Fruit fly (Drosophila melanogaster) whole organism, embryonic: Measurements from ENCODE around the gene CG3008.

ENCODE experiments used
- Adf1 ChIP-seq: fragments of 200-800 bp; sonication (Bioruptor generic); IDR thresholded peaks from 2 replicates; pipeline ENCODE4 v1.3.6; 2022; ENCODE audit warnings: missing biosample characterization, missing genetic modification characterization
- Atf-2 ChIP-seq: fragments of 200-800 bp; sonication (Bioruptor generic); optimal IDR thresholded peaks from 2 replicates; lab custom pipeline; 2016; ENCODE audit warnings: missing biosample characterization, missing genetic modification characterization
- Awh ChIP-seq: fragments of 200-800 bp; sonication (Bioruptor generic); IDR thresholded peaks from 2 replicates; pipeline ENCODE4, ENCODE4 v1.3.6; 2022; ENCODE audit warnings: missing biosample characterization, missing genetic modification characterization
- B-H2 ChIP-seq: fragments of 200-800 bp; sonication (Bioruptor generic); optimal IDR thresholded peaks from 2 replicates; lab custom pipeline; 2018; ENCODE audit warnings: missing biosample characterization, mild to moderate bottlenecking, missing genetic modification characterization
- C15 ChIP-seq: fragments of 200-800 bp; sonication (Bioruptor generic); IDR thresholded peaks from 3 replicates; pipeline ENCODE4 v1.3.6; 2022; ENCODE audit warnings: missing biosample characterization, missing genetic modification characterization
- CG10543 ChIP-seq: fragments of 200-800 bp; sonication (Bioruptor generic); optimal IDR thresholded peaks from 3 replicates; lab custom pipeline; 2017; ENCODE audit warnings: missing biosample characterization, mild to moderate bottlenecking, missing genetic modification characterization, moderate library complexity
- CG11456 ChIP-seq: fragments of 200-800 bp; sonication (Bioruptor generic); IDR thresholded peaks from 3 replicates; pipeline ENCODE4 v1.3.6; 2022; ENCODE audit warnings: missing biosample characterization, missing genetic modification characterization
- CG13775 ChIP-seq: fragments of 200-800 bp; sonication (Bioruptor generic); optimal IDR thresholded peaks from 3 replicates; lab custom pipeline; 2017; ENCODE audit warnings: missing biosample characterization, mild to moderate bottlenecking, missing genetic modification characterization
- CG15011 ChIP-seq: fragments of 200-800 bp; sonication (Bioruptor generic); optimal IDR thresholded peaks from 3 replicates; lab custom pipeline; 2018; ENCODE audit warnings: missing biosample characterization, mild to moderate bottlenecking, missing genetic modification characterization
- CG1529 ChIP-seq: fragments of 200-800 bp; sonication (Bioruptor generic); optimal IDR thresholded peaks from 3 replicates; lab custom pipeline; 2018; ENCODE audit warnings: missing biosample characterization, missing genetic modification characterization
- CG2116 ChIP-seq: fragments of 200-800 bp; sonication (Bioruptor generic); optimal IDR thresholded peaks from 3 replicates; lab custom pipeline; 2018; ENCODE audit warnings: missing biosample characterization, mild to moderate bottlenecking, missing genetic modification characterization
- CG2678 ChIP-seq: fragments of 200-800 bp; sonication (Bioruptor generic); optimal IDR thresholded peaks from 3 replicates; lab custom pipeline; 2019; ENCODE audit warnings: missing biosample characterization, mild to moderate bottlenecking, missing genetic modification characterization, moderate library complexity
- CG31365 ChIP-seq: fragments of 200-800 bp; sonication (Bioruptor generic); optimal IDR thresholded peaks from 2 replicates; lab custom pipeline; 2018; ENCODE audit warnings: missing biosample characterization, mild to moderate bottlenecking, missing genetic modification characterization
- CG32532 ChIP-seq: fragments of 200-800 bp; sonication (Bioruptor generic); IDR thresholded peaks from 2 replicates; pipeline ENCODE4 v1.3.6; 2022; ENCODE audit warnings: missing biosample characterization, missing genetic modification characterization
- CG32772 ChIP-seq: fragments of 200-800 bp; sonication (Bioruptor generic); IDR thresholded peaks from 2 replicates; pipeline ENCODE4 v1.3.6; 2022; ENCODE audit warnings: missing biosample characterization, missing genetic modification characterization
- CG34376 ChIP-seq: fragments of 200-800 bp; sonication (Bioruptor generic); optimal IDR thresholded peaks from 2 replicates; lab custom pipeline; 2018; ENCODE audit warnings: missing biosample characterization, mild to moderate bottlenecking, missing genetic modification characterization
- CG4424 ChIP-seq: fragments of 200-800 bp; sonication (Bioruptor generic); optimal IDR thresholded peaks from 3 replicates; lab custom pipeline; 2016; ENCODE audit warnings: missing biosample characterization, missing genetic modification characterization
- CG6791 ChIP-seq: fragments of 200-800 bp; sonication (Bioruptor generic); IDR thresholded peaks from 3 replicates; pipeline ENCODE4 v1.3.6; 2022; ENCODE audit warnings: missing biosample characterization, missing genetic modification characterization; ENCODE audit not compliant: partially characterized antibody
- CG7372 ChIP-seq: fragments of 200-800 bp; sonication (Bioruptor generic); IDR thresholded peaks from 2 replicates; pipeline ENCODE4 v1.3.6; 2022; ENCODE audit warnings: missing biosample characterization, missing genetic modification characterization
- CG7987 ChIP-seq: fragments of 200-800 bp; sonication (Bioruptor generic); optimal IDR thresholded peaks from 2 replicates; lab custom pipeline; 2018; ENCODE audit warnings: missing biosample characterization, mild to moderate bottlenecking, missing genetic modification characterization, moderate library complexity
- CG9215 ChIP-seq: fragments of 200-800 bp; sonication (Bioruptor generic); IDR thresholded peaks from 2 replicates; pipeline ENCODE4 v1.3.6; 2022; ENCODE audit warnings: missing biosample characterization, missing genetic modification characterization
- CG9609 ChIP-seq: fragments of 200-800 bp; sonication (Bioruptor generic); optimal IDR thresholded peaks from 3 replicates; lab custom pipeline; 2016; ENCODE audit warnings: missing biosample characterization, missing genetic modification characterization
- Chrac-16 ChIP-seq: fragments of 200-800 bp; sonication (Bioruptor generic); optimal IDR thresholded peaks from 3 replicates; lab custom pipeline; 2016; ENCODE audit warnings: missing biosample characterization, missing genetic modification characterization
- Dad ChIP-seq: fragments of 200-800 bp; sonication (Bioruptor generic); optimal IDR thresholded peaks from 3 replicates; lab custom pipeline; 2016; ENCODE audit warnings: missing biosample characterization, missing genetic modification characterization
- Ets65A ChIP-seq: fragments of 200-800 bp; sonication (Bioruptor generic); peaks from one replicate; lab custom pipeline; 2016; ENCODE audit warnings: missing biosample characterization, missing genetic modification characterization
- HmgZ ChIP-seq: fragments of 200-800 bp; sonication (Bioruptor generic); optimal IDR thresholded peaks from 2 replicates; lab custom pipeline; 2018; ENCODE audit warnings: missing biosample characterization, mild to moderate bottlenecking, missing genetic modification characterization
- Mes4 ChIP-seq: fragments of 200-800 bp; sonication (Bioruptor generic); optimal IDR thresholded peaks from 2 replicates; lab custom pipeline; 2016; ENCODE audit warnings: missing biosample characterization, missing genetic modification characterization
- Myb ChIP-seq: fragments of 200-800 bp; sonication (Bioruptor generic); optimal IDR thresholded peaks from 2 replicates; lab custom pipeline; 2016; ENCODE audit warnings: missing biosample characterization, missing genetic modification characterization
- NC2α ChIP-seq: fragments of 200-800 bp; sonication (Bioruptor generic); optimal IDR thresholded peaks from 2 replicates; lab custom pipeline; 2016; ENCODE audit warnings: missing biosample characterization, missing genetic modification characterization
- Nf-YC ChIP-seq: fragments of 200-800 bp; optimal IDR thresholded peaks from 3 replicates; lab custom pipeline; 2019; ENCODE audit warnings: missing biosample characterization, mild to moderate bottlenecking, missing genetic modification characterization, moderate library complexity
- Ravus ChIP-seq: fragments of 200-800 bp; sonication (Bioruptor generic); IDR thresholded peaks from 2 replicates; pipeline ENCODE4 v1.3.6; 2022; ENCODE audit warnings: missing biosample characterization, missing genetic modification characterization
- Sox100B ChIP-seq: fragments of 200-800 bp; sonication (Bioruptor generic); optimal IDR thresholded peaks from 3 replicates; lab custom pipeline; 2018; ENCODE audit warnings: missing biosample characterization, mild to moderate bottlenecking, missing genetic modification characterization
- ab ChIP-seq: fragments of 200-800 bp; sonication (Bioruptor generic); optimal IDR thresholded peaks from 2 replicates; lab custom pipeline; 2016; ENCODE audit warnings: missing biosample characterization, missing genetic modification characterization
- ato ChIP-seq: fragments of 200-800 bp; sonication (Bioruptor generic); IDR thresholded peaks from 2 replicates; pipeline ENCODE4 v1.3.6; 2022; ENCODE audit warnings: missing biosample characterization, missing genetic modification characterization; ENCODE audit not compliant: partially characterized antibody
- dmrt99B ChIP-seq: fragments of 200-800 bp; sonication (Bioruptor generic); optimal IDR thresholded peaks from 2 replicates; lab custom pipeline; 2018; ENCODE audit warnings: missing biosample characterization, mild to moderate bottlenecking, missing genetic modification characterization, moderate library complexity
- esg ChIP-seq: fragments of 200-800 bp; sonication (Bioruptor generic); conservative IDR thresholded peaks from 2 replicates; pipeline ENCODE4 v1.3.6; 2022; ENCODE audit warnings: missing biosample characterization, missing genetic modification characterization
- fd3F ChIP-seq: fragments of 200-800 bp; sonication (Bioruptor generic); optimal IDR thresholded peaks from 2 replicates; lab custom pipeline; 2018; ENCODE audit warnings: missing biosample characterization, mild to moderate bottlenecking, missing genetic modification characterization, moderate library complexity
- fd96Cb ChIP-seq: fragments of 200-800 bp; sonication (Bioruptor generic); optimal IDR thresholded peaks from 2 replicates; lab custom pipeline; 2018; ENCODE audit warnings: missing biosample characterization, mild to moderate bottlenecking, missing genetic modification characterization, moderate library complexity
- gt ChIP-seq: fragments of 200-800 bp; sonication (Bioruptor generic); IDR thresholded peaks from 2 replicates; pipeline ENCODE4 v1.3.6; 2022; ENCODE audit warnings: missing biosample characterization, missing genetic modification characterization
- hb ChIP-seq: fragments of 200-800 bp; sonication (Bioruptor generic); IDR thresholded peaks from 3 replicates; pipeline ENCODE4 v1.3.6; 2022; ENCODE audit warnings: missing biosample characterization, missing genetic modification characterization; ENCODE audit not compliant: partially characterized antibody
- lbe ChIP-seq: fragments of 200-800 bp; sonication (Bioruptor generic); optimal IDR thresholded peaks from 2 replicates; lab custom pipeline; 2016; ENCODE audit warnings: missing biosample characterization, mild to moderate bottlenecking, missing genetic modification characterization
- nerfin-1 ChIP-seq: fragments of 200-800 bp; sonication (Bioruptor generic); optimal IDR thresholded peaks from 3 replicates; lab custom pipeline; 2019; ENCODE audit warnings: missing biosample characterization, mild to moderate bottlenecking, missing genetic modification characterization, moderate library complexity
- pb ChIP-seq: fragments of 200-800 bp; sonication (Bioruptor generic); optimal IDR thresholded peaks from 3 replicates; lab custom pipeline; 2016; ENCODE audit warnings: missing biosample characterization, missing genetic modification characterization
- psq ChIP-seq: fragments of 200-800 bp; sonication (Bioruptor generic); optimal IDR thresholded peaks from 2 replicates; lab custom pipeline; 2017; ENCODE audit warnings: missing biosample characterization, missing genetic modification characterization
- seq ChIP-seq: fragments of 200-800 bp; sonication (Bioruptor generic); IDR thresholded peaks from 2 replicates; pipeline ENCODE4 v1.3.6; 2022; ENCODE audit warnings: missing biosample characterization, missing genetic modification characterization
- sqz ChIP-seq: fragments of 200-800 bp; sonication (Bioruptor generic); optimal IDR thresholded peaks from 3 replicates; lab custom pipeline; 2018; ENCODE audit warnings: missing biosample characterization, mild to moderate bottlenecking, missing genetic modification characterization
- sr ChIP-seq: fragments of 200-800 bp; sonication (Bioruptor generic); IDR thresholded peaks from 3 replicates; pipeline ENCODE4 v1.3.6; 2022; ENCODE audit warnings: missing biosample characterization, missing genetic modification characterization
- tll ChIP-seq, 2 experiments: fragments of 200-800 bp in 1 of 2; fragments of >200 bp in 1 of 2; sonication (Bioruptor generic) in 1 of 2; optimal IDR thresholded peaks; 2 replicates each; lab custom pipeline; 2017 to 2019; ENCODE audit warnings: missing biosample characterization in 2 of 2, missing genetic modification characterization in 2 of 2, mild to moderate bottlenecking in 1 of 2, moderate library complexity in 1 of 2
- unc-4 ChIP-seq: fragments of 200-800 bp; sonication (Bioruptor generic); IDR thresholded peaks from 2 replicates; pipeline ENCODE4 v1.3.6; 2022; ENCODE audit warnings: missing biosample characterization, missing genetic modification characterization; ENCODE audit not compliant: partially characterized antibody
- z ChIP-seq: fragments of 200-800 bp; sonication (Bioruptor generic); IDR thresholded peaks from 3 replicates; pipeline ENCODE4 v1.3.6; 2022; ENCODE audit warnings: missing biosample characterization, missing genetic modification characterization

CG3008 gene

DNA sequence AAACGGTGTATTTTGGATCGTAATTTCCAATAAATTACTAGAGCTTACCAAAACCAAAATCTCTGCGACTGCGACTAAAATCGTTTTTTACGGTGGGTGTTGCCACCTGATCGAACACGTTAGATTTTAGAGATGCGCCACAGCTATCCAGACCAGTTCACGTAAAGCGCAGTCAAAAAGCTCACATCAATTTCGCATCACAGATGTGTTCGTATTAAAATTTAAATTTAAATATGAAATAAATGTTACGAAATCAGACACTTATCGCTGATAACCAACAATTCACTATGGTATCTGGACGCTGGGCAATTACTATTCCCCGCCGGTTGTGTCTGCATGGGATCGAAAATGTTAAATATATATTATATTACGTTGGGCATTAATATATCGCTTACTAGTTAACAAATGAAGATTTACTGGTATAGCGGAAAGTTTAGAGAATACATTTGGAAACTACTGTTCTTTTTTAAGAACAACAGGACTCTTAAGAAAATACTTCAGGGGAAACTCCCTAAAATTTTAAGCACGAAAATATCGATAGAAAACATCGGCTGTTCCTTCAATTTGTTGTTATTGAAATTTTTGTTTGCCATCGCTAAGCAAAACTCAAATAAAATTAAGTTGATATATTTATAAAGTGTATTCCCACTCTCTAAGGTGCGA lies 35.8 kb upstream of the CG3008 start, which contains the start of the genes mxt and CG11927 (continued):
- TF ChIP-seq sqz (GFP tag; lab: Kevin White, UChicago) (no peak), CG4424 (GFP tag; lab: Kevin White, UChicago) (peak; percentile 57), z (GFP tag; lab: Robert Waterston, UW) (no peak), Myb (GFP tag; lab: Kevin White, UChicago) (peak; percentile 44), dmrt99B (no peak), gt (GFP tag; lab: Robert Waterston, UW) (no peak), Ravus (no peak), CG1529 (GFP tag; lab: Kevin White, UChicago) (no peak), CG10543 (GFP tag; lab: Kevin White, UChicago) (peak; percentile 56), CG15011 (no peak), CG32532 (GFP tag; lab: Robert Waterston, UW) (peak; percentile 61), psq (no peak), CG32772 (GFP tag; lab: Robert Waterston, UW) (0 out of 2 replicates have a peak, but pooled peaks have one; percentile 26), Atf-2 (GFP tag; lab: Kevin White, UChicago) (no peak), unc-4 (peak; percentile 87), Dad (GFP tag; lab: Kevin White, UChicago) (no peak), Adf1 (no peak), CG7372 (no peak), B-H2 (peak; percentile 22), fd3F (peak; percentile 23), CG7987 (GFP tag; lab: Kevin White, UChicago) (no peak), nerfin-1 (tag; lab: Kevin White, UChicago) (no peak), CG11456 (GFP tag; lab: Robert Waterston, UW) (peak; percentile 75; the same call in 2 of the 3 replicates), hb (GFP tag; lab: Robert Waterston, UW) (peak; percentile 75), fd96Cb (tag; lab: Kevin White, UChicago) (peak; percentile 28), Mes4 (GFP tag; lab: Kevin White, UChicago) (no peak), CG6791 (GFP tag; lab: Robert Waterston, UW) (peak; percentile 82), Sox100B (no peak), CG2116 (GFP tag; lab: Kevin White, UChicago) (peak; percentile 53), sr (GFP tag; lab: Robert Waterston, UW) (no peak), pb (GFP tag; lab: Kevin White, UChicago) (no peak), CG9609 (GFP tag; lab: Kevin White, UChicago) (peak; percentile 23), ab (GFP tag; lab: Kevin White, UChicago) (no peak), tll (GFP tag; optimal IDR thresholded peaks at IDR 0.05; lab: Kevin White, UChicago) (no peak), seq (GFP tag; lab: Robert Waterston, UW) (no peak), CG13775 (GFP tag; lab: Kevin White, UChicago) (peak; percentile 59), CG34376 (GFP tag; lab: Kevin White, UChicago) (no peak), esg (GFP tag; lab: Robert Waterston, UW) (peak; percentile 30; the same call in 1 of the 2 replicates), CG9215 (GFP tag; lab: Robert Waterston, UW) (peak; percentile 24; the same call in 1 of the 2 replicates), Chrac-16 (peak; percentile 61), Nf-YC (peak; percentile 26), NC2α (no peak), ato (peak; percentile 58; the same call in 1 of the 2 replicates), CG2678 (no peak), C15 (no peak), lbe (no peak), HmgZ (tag; lab: Kevin White, UChicago) (peak; percentile 36), Awh (GFP tag; lab: Robert Waterston, UW) (no peak), Ets65A (GFP tag; lab: Kevin White, UChicago) (peak; percentile 13), CG31365 (no peak)
